Worm (Caenorhabditis elegans) whole organism, early embryonic: Measurements from ENCODE around the gene sam-10.

ENCODE experiments used
- B0310.2 ChIP-seq: sonication (generic microtip); optimal IDR thresholded peaks from 2 replicates; lab custom pipeline; 2016; ENCODE audit warnings: mild to moderate bottlenecking, missing genetic modification characterization, missing compliant biosample characterization
- F13C5.2 ChIP-seq: sonication (generic microtip); optimal IDR thresholded peaks from 2 replicates; lab custom pipeline; 2017; ENCODE audit warnings: mild to moderate bottlenecking, missing genetic modification characterization, inconsistent platforms, missing compliant biosample characterization
- aly-1 ChIP-seq: sonication (generic microtip); optimal IDR thresholded peaks from 2 replicates; lab custom pipeline; 2016; ENCODE audit warnings: missing genetic modification characterization, missing compliant biosample characterization
- ama-1 ChIP-seq: fragments of 150-350 bp; optimal IDR thresholded peaks from 2 replicates; lab custom pipeline; 2014
- ceh-13 ChIP-seq: fragments of 200-800 bp; sonication (Bioruptor generic); optimal IDR thresholded peaks from 2 replicates; lab custom pipeline; 2018; ENCODE audit warnings: mild to moderate bottlenecking, missing genetic modification characterization, missing compliant biosample characterization
- ceh-36 ChIP-seq: sonication (generic microtip); optimal IDR thresholded peaks from 2 replicates; lab custom pipeline; 2016; ENCODE audit warnings: missing genetic modification characterization, inconsistent platforms, missing compliant biosample characterization
- ets-7 ChIP-seq: sonication (generic microtip); optimal IDR thresholded peaks from 2 replicates; lab custom pipeline; 2016; ENCODE audit warnings: missing genotype, missing genetic modification characterization, missing compliant biosample characterization
- flt-1 ChIP-seq: fragments of 200-800 bp; sonication (Bioruptor generic); IDR thresholded peaks from 2 replicates; pipeline ENCODE4 v1.3.6; 2022; ENCODE audit warnings: missing genetic modification characterization, missing compliant biosample characterization
- hmbx-1 ChIP-seq: sonication (generic microtip); optimal IDR thresholded peaks from 2 replicates; lab custom pipeline; 2016; ENCODE audit warnings: mild to moderate bottlenecking, missing genetic modification characterization, missing compliant biosample characterization
- hmg-4 ChIP-seq: fragments of 200-800 bp; sonication (Bioruptor generic); optimal IDR thresholded peaks from 2 replicates; lab custom pipeline; 2018; ENCODE audit warnings: mild to moderate bottlenecking, missing genetic modification characterization, missing compliant biosample characterization
- hnd-1 ChIP-seq: sonication (generic microtip); optimal IDR thresholded peaks from 2 replicates; lab custom pipeline; 2016; ENCODE audit warnings: missing genetic modification characterization, missing compliant biosample characterization
- pes-1 ChIP-seq: fragments of 200-800 bp; sonication (Bioruptor generic); IDR thresholded peaks from 2 replicates; pipeline ENCODE4 v1.3.6; 2022; ENCODE audit warnings: missing genetic modification reagents, missing genetic modification characterization, missing compliant biosample characterization
- scrt-1 ChIP-seq: fragments of 200-800 bp; sonication (Bioruptor generic); IDR thresholded peaks from 2 replicates; pipeline ENCODE4 v1.3.6; 2022; ENCODE audit warnings: missing genetic modification characterization, missing compliant biosample characterization
- sea-1 ChIP-seq: fragments of 200-800 bp; sonication (Bioruptor generic); conservative IDR thresholded peaks from 2 replicates; pipeline ENCODE4 v1.3.6; 2022; ENCODE audit warnings: missing genetic modification characterization, missing compliant biosample characterization
- tbx-11 ChIP-seq: fragments of 200-800 bp; sonication (Bioruptor generic); IDR thresholded peaks from 2 replicates; pipeline ENCODE4 v1.3.6; 2022; ENCODE audit warnings: missing genetic modification characterization, missing compliant biosample characterization
- tbx-37 ChIP-seq: fragments of 200-800 bp; sonication (Bioruptor generic); conservative IDR thresholded peaks from 2 replicates; pipeline ENCODE4 v1.3.6; 2022; ENCODE audit warnings: missing genetic modification reagents, missing genetic modification characterization, missing compliant biosample characterization
- tra-4 ChIP-seq: sonication (generic microtip); optimal IDR thresholded peaks from 2 replicates; lab custom pipeline; 2017; ENCODE audit warnings: missing genetic modification characterization, missing compliant biosample characterization

The sam-10 gene

DNA sequence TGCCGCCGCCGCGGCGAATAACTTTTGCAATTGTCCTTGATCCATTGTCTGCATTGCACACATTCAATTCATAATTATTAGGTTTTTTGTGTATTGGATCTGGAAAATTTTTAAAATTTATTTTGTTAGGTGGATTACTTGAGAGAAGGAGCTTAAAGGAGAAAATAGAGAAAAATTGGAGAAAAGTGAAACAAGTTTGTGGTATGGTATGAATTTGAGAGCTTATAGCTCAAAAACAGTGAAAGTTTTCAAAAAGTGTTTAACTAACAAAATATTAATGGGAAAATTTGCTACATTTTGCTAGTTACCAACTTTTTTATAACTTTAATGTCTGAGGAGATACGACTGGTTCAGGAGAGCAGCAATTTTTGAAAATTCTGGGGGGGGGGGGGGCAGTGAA lies 44.6 kb downstream of the sam-10 start, which contains the start of gene ztf-22:
Gene ztf-22 (minus strand): TSS at position 101 of the 400 bp plus-strand sequence.
- TF ChIP-seq B0310.2 (tag; lab: Kevin White, UChicago) (no peak), tra-4 (tag; lab: Kevin White, UChicago) (no peak), tbx-11 (GFP tag; lab: Robert Waterston, UW) (no peak), ceh-36 (tag; lab: Kevin White, UChicago) (no peak), tbx-37 (GFP tag; lab: Robert Waterston, UW) (no peak), flt-1 (GFP tag; lab: Robert Waterston, UW) (no peak), F13C5.2 (tag; lab: Kevin White, UChicago) (no peak), scrt-1 (no peak), hmbx-1 (no peak)

DNA sequence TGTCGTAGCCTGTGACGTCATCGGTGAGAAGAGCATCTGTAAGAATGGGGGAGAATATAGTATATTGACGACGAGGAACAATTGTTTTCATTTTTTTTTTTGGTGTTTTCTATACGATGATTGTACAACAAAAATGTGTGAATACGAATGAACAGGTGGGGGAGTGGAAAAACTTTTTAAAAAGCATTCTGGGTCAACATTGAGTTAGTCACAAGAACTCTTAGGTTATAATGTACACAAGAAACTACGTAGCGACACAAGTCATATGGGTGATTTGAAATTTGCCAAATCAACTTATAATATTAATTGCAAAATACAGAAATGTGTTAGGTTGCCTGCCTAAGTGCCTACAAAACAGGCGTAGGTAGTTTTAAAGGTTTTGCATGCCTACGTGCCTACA lies 46.2 kb downstream of the sam-10 start:
- TF ChIP-seq tbx-37 (GFP tag; lab: Robert Waterston, UW) = no peak
- TF ChIP-seq tbx-11 (GFP tag; lab: Robert Waterston, UW) = no peak
- no peak for TF ChIP-seq aly-1 (tag; lab: Kevin White, UChicago)
- TF ChIP-seq pes-1 (GFP tag; lab: Robert Waterston, UW) = no peak
- no peak for TF ChIP-seq tra-4 (tag; lab: Kevin White, UChicago)
- no peak for TF ChIP-seq scrt-1
- no peak for TF ChIP-seq hmg-4
- TF ChIP-seq ceh-36 (tag; lab: Kevin White, UChicago) = no peak
- TF ChIP-seq ama-1 (lab: Kevin White, UChicago) = no peak
- TF ChIP-seq ceh-13 (GFP tag; lab: Kevin White, UChicago) = no peak
- TF ChIP-seq B0310.2 (tag; lab: Kevin White, UChicago) = no peak
- no peak for TF ChIP-seq sea-1 (GFP tag; lab: Robert Waterston, UW)
- TF ChIP-seq flt-1 (GFP tag; lab: Robert Waterston, UW) = no peak
- TF ChIP-seq hmbx-1 = no peak
- TF ChIP-seq F13C5.2 (tag; lab: Kevin White, UChicago) = no peak

DNA sequence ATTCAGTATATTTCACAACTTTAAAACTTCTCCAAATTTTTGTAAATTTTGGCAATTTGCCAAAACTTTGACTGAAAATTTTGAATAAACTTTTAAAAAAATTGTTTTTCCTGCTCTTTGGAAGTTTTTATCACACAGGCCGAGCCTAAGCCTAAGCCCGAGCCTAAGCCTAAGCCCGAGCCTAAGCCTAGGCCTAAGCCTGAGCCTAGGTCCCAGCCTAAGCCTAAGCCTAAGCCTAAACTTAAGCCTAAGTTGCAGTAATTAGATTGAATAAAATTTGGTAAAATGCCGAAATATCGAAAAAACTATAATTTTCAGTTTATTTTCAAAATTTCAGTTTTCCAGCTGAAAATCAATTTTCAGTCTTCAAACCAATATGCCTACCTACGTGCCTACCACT lies 46.8 kb downstream of the sam-10 start:
- TF ChIP-seq sea-1 (GFP tag; lab: Robert Waterston, UW) (no peak), ceh-36 (tag; lab: Kevin White, UChicago) (peak; percentile 54), F13C5.2 (tag; lab: Kevin White, UChicago) (no peak), scrt-1 (no peak), tra-4 (tag; lab: Kevin White, UChicago) (no peak), aly-1 (tag; lab: Kevin White, UChicago) (no peak), pes-1 (GFP tag; lab: Robert Waterston, UW) (0 out of 2 replicates have a peak, but pooled peaks have one; percentile 14)

DNA sequence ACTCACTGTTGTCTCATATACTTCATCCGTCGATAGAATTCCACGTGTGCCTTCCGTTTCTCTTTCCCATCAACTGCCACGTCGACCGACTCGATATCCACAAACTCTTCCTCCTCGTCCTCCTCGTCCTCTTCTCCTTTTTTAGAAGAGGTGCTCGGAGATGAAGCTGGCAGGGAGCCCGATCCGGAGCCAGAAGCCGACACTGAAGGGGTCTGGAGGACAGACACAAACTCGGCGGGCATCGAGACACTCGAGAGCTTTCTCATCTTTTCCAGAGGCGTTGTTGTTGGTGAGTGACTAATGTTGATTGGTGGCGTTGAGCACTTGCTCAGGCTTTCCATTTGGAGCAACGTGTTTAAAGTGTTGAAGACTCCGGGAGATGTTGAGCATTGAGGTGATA lies 47.8 kb downstream of the sam-10 start:
- no peak for TF ChIP-seq pes-1 (GFP tag; lab: Robert Waterston, UW)
- no peak for TF ChIP-seq hnd-1 (tag; lab: Kevin White, UChicago)
- no peak for TF ChIP-seq scrt-1
- no peak for TF ChIP-seq ceh-13 (GFP tag; lab: Kevin White, UChicago)
- no peak for TF ChIP-seq ama-1 (lab: Kevin White, UChicago)
- TF ChIP-seq tra-4 (tag; lab: Kevin White, UChicago) = no peak
- no peak for TF ChIP-seq aly-1 (tag; lab: Kevin White, UChicago)
- no peak for TF ChIP-seq tbx-11 (GFP tag; lab: Robert Waterston, UW)
- no peak for TF ChIP-seq hmg-4
- TF ChIP-seq sea-1 (GFP tag; lab: Robert Waterston, UW) = no peak
- TF ChIP-seq flt-1 (GFP tag; lab: Robert Waterston, UW) = no peak
- no peak for TF ChIP-seq hmbx-1
- no peak for TF ChIP-seq F13C5.2 (tag; lab: Kevin White, UChicago)
- no peak for TF ChIP-seq ets-7 (tag; lab: Kevin White, UChicago)
- TF ChIP-seq tbx-37 (GFP tag; lab: Robert Waterston, UW) = no peak
- TF ChIP-seq B0310.2 (tag; lab: Kevin White, UChicago) = no peak
- no peak for TF ChIP-seq ceh-36 (tag; lab: Kevin White, UChicago)

ce11 chrII:13279216-13280123 lies 50.9 kb downstream of the sam-10 start:
- TF ChIP-seq scrt-1 (no peak), aly-1 (tag; lab: Kevin White, UChicago) (no peak), flt-1 (GFP tag; lab: Robert Waterston, UW) (no peak), ets-7 (tag; lab: Kevin White, UChicago) (no peak), sea-1 (GFP tag; lab: Robert Waterston, UW) (no peak), B0310.2 (tag; lab: Kevin White, UChicago) (no peak), pes-1 (GFP tag; lab: Robert Waterston, UW) (no peak), hmg-4 (no peak), tbx-11 (GFP tag; lab: Robert Waterston, UW) (no peak), hmbx-1 (no peak), F13C5.2 (tag; lab: Kevin White, UChicago) (no peak), ama-1 (lab: Kevin White, UChicago) (no peak), ceh-36 (tag; lab: Kevin White, UChicago) (no peak)

ce11 chrII:13278716-13279115 lies 51.6 kb downstream of the sam-10 start:
- no peak for TF ChIP-seq ceh-13 (GFP tag; lab: Kevin White, UChicago)
- TF ChIP-seq hmbx-1 = no peak
- no peak for TF ChIP-seq flt-1 (GFP tag; lab: Robert Waterston, UW)
- no peak for TF ChIP-seq pes-1 (GFP tag; lab: Robert Waterston, UW)
- no peak for TF ChIP-seq aly-1 (tag; lab: Kevin White, UChicago)
- no peak for TF ChIP-seq hmg-4
- no peak for TF ChIP-seq ceh-36 (tag; lab: Kevin White, UChicago)
- TF ChIP-seq tbx-11 (GFP tag; lab: Robert Waterston, UW) = no peak
- TF ChIP-seq sea-1 (GFP tag; lab: Robert Waterston, UW) = no peak
- no peak for TF ChIP-seq hnd-1 (tag; lab: Kevin White, UChicago)
- no peak for TF ChIP-seq B0310.2 (tag; lab: Kevin White, UChicago)
- TF ChIP-seq tbx-37 (GFP tag; lab: Robert Waterston, UW) = no peak
- no peak for TF ChIP-seq tra-4 (tag; lab: Kevin White, UChicago)
- TF ChIP-seq ama-1 (lab: Kevin White, UChicago) = no peak
- no peak for TF ChIP-seq ets-7 (tag; lab: Kevin White, UChicago)
- TF ChIP-seq F13C5.2 (tag; lab: Kevin White, UChicago) = no peak
- TF ChIP-seq scrt-1 = no peak
